Fruit fly (Drosophila melanogaster): ENCODE measurements around the gene nerfin-2.

nerfin-2 gene

DNA sequence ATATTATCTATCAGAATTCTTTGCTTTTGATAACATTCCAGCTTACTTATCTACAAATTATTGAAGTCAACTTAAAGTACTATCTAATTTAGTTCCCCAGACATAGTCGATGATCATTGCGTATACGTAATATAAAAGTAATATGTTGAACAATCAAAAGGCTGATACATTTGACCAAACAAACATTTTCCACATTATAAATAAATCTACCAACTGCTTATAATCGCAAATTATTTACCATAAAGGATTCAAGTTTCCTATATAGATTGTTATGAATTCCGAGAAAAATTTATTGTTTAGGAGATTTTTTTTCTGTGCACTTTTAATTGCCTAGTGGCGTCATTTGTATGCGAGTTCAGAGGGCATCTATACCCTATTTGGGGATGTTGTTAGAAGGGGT, 15.8 kb downstream of the nerfin-2 start:
- TF ChIP-seq CG32121 (GFP tag; IDR thresholded peaks at IDR 0.05): no peak
- no peak for TF ChIP-seq EcR (GFP tag; optimal IDR thresholded peaks at IDR 0.05)
- peak; percentile 2 for TF ChIP-seq CG9948 (tag; optimal IDR thresholded peaks at IDR 0.05)
- no peak for TF ChIP-seq CG10348 (GFP tag; IDR thresholded peaks at IDR 0.05)

DNA sequence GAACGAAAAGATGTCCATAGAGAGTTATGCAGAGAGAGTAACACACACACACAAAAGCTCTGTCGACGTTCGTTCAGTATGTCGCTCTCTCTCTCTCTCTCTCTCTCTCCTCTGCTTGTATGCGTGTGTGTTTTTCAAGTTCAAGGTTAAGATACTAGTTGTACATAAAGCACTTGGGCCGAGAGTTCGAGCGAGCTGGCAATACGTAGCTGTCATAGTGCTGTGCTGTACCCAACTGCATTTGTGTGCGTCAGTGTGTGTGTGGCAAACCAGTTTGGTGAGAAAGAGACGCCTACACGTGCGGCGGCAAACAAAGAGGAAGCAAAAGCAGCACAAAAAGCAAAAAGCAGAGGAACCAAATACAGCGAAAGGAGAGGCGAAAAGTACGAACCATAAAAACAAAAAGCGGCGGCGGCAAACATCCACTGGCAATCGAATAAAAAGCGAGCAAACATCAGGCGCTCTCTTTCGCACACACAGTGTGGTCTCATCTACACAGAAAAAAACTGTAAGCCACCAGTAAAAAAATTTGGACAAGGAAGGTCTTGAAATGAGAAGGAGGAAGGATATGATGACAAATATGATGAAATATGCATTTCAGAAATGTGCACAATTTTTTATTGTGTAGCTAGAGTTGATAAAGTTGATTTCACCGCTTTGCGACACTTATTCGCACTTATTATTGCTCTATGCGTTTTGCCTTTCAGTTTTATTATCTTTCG, 16.4 kb downstream of the nerfin-2 start:
- TF ChIP-seq D1 (tag; optimal IDR thresholded peaks at IDR 0.05) (peak; percentile 88), EcR (GFP tag; optimal IDR thresholded peaks at IDR 0.05) (peak; percentile 92), CG32121 (GFP tag; IDR thresholded peaks at IDR 0.05) (peak; percentile 85), fd96Ca (GFP tag; IDR thresholded peaks at IDR 0.05) (peak; percentile 93), CG12605 (GFP tag; IDR thresholded peaks at IDR 0.05) (peak; percentile 77), CG15710 (tag; optimal IDR thresholded peaks at IDR 0.05) (peak; percentile 89), CG10348 (GFP tag; IDR thresholded peaks at IDR 0.05) (peak; percentile 41; the same call in 1 of the 2 replicates), gl (tag; optimal IDR thresholded peaks at IDR 0.05) (peak; percentile 80), Pif1B (GFP tag; optimal IDR thresholded peaks at IDR 0.05) (peak; percentile 90), CG8159 (tag; optimal IDR thresholded peaks at IDR 0.05) (peak; percentile 89), CG34367 (tag; optimal IDR thresholded peaks at IDR 0.05) (peak; percentile 89), Pif1A (GFP tag; optimal IDR thresholded peaks at IDR 0.05) (peak; percentile 96), CG9948 (tag; optimal IDR thresholded peaks at IDR 0.05) (peak; percentile 91), rn (GFP tag; IDR thresholded peaks at IDR 0.05) (peak; percentile 90), CG17806 (tag; optimal IDR thresholded peaks at IDR 0.05) (peak; percentile 91), CG8301 (tag; optimal IDR thresholded peaks at IDR 0.05) (peak; percentile 78), CG14655 (GFP tag; optimal IDR thresholded peaks at IDR 0.05) (peak; percentile 83), CG13204 (GFP tag; optimal IDR thresholded peaks at IDR 0.05) (peak; percentile 65), Snoo (tag; optimal IDR thresholded peaks at IDR 0.05) (peak; percentile 70), Ets98B (GFP tag; IDR thresholded peaks at IDR 0.05) (peak; percentile 81), CG4496 (GFP tag; IDR thresholded peaks at IDR 0.05) (peak; percentile 93)

- TF ChIP-seq CG4496 (GFP tag; IDR thresholded peaks at IDR 0.05) (peak; percentile 54; the same call in 1 of the 3 replicates), Pif1B (GFP tag; optimal IDR thresholded peaks at IDR 0.05) (peak; percentile 23), CG10348 (GFP tag; IDR thresholded peaks at IDR 0.05) (no peak), CG9948 (tag; optimal IDR thresholded peaks at IDR 0.05) (no peak), EcR (GFP tag; optimal IDR thresholded peaks at IDR 0.05) (peak; percentile 84), CG34367 (tag; optimal IDR thresholded peaks at IDR 0.05) (no peak), Snoo (tag; optimal IDR thresholded peaks at IDR 0.05) (peak; percentile 17), CG17806 (tag; optimal IDR thresholded peaks at IDR 0.05) (no peak), Ets98B (GFP tag; IDR thresholded peaks at IDR 0.05) (peak; percentile 35; the same call in 1 of the 2 replicates), CG15710 (tag; optimal IDR thresholded peaks at IDR 0.05) (no peak)
Observed at dm6 chr3R:10089171-10089664, 18.3 kb downstream of the nerfin-2 start.

DNA sequence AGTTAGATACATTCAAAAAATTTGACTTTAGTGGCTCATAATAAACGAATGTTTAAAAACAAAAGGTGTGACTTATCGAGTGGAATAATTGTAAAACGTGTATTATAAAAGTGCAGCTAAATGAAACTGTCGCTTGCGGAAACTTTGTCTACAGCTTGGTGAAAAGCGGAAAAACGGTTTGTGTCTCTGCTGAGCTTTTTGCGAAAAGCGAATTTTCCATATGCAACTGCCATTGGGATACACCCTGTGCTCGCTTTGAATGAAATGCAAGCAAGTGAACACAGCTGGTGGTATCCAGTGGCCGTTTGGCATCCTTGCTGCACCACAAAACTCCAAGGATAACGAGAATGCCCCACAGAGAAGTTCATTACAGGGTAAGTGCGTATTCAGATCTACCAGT, 20.0 kb downstream of the nerfin-2 start:
- no peak for TF ChIP-seq CG15710 (tag; optimal IDR thresholded peaks at IDR 0.05)
- TF ChIP-seq CG4496 (GFP tag; IDR thresholded peaks at IDR 0.05): peak; percentile 31; the same call in 1 of the 3 replicates
- TF ChIP-seq D1 (tag; optimal IDR thresholded peaks at IDR 0.05): no peak

DNA sequence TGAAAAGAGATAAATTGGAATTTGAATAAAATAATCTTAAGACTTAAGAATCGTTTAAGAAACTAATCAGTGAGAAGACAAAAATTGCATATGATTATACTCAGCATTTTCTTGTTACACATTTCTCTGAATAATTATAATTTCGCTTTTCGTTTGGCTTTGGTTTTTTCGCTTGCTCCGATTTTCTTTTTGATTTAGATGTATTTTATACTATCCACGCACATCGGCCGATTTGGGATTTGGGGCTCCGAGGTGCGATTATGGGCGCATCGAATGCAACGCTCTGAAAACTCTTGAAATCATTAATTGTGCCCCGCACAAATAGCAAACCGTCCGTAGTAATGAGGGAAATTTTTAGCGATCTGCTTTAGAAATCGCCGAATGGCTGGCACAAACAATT, 20.6 kb downstream of the nerfin-2 start:
- TF ChIP-seq D1 (tag; optimal IDR thresholded peaks at IDR 0.05): no peak
- no peak for TF ChIP-seq CG13204 (GFP tag; optimal IDR thresholded peaks at IDR 0.05)
- TF ChIP-seq CG9948 (tag; optimal IDR thresholded peaks at IDR 0.05): no peak
- TF ChIP-seq CG17806 (tag; optimal IDR thresholded peaks at IDR 0.05): no peak
- TF ChIP-seq fd96Ca (GFP tag; IDR thresholded peaks at IDR 0.05): no peak
- TF ChIP-seq CG10348 (GFP tag; IDR thresholded peaks at IDR 0.05): no peak
- TF ChIP-seq EcR (GFP tag; optimal IDR thresholded peaks at IDR 0.05): no peak
- no peak for TF ChIP-seq Ets98B (GFP tag; IDR thresholded peaks at IDR 0.05)
- no peak for TF ChIP-seq CG34367 (tag; optimal IDR thresholded peaks at IDR 0.05)
- no peak for TF ChIP-seq CG15710 (tag; optimal IDR thresholded peaks at IDR 0.05)
- no peak for TF ChIP-seq CG32121 (GFP tag; IDR thresholded peaks at IDR 0.05)
- TF ChIP-seq CG8301 (tag; optimal IDR thresholded peaks at IDR 0.05): no peak
- no peak for TF ChIP-seq CG4496 (GFP tag; IDR thresholded peaks at IDR 0.05)
- no peak for TF ChIP-seq Pif1A (GFP tag; optimal IDR thresholded peaks at IDR 0.05)

- TF ChIP-seq CG4496 (GFP tag; IDR thresholded peaks at IDR 0.05) (peak; percentile 76), CG12605 (GFP tag; IDR thresholded peaks at IDR 0.05) (peak; percentile 64; the same call in 1 of the 2 replicates), Ets98B (GFP tag; IDR thresholded peaks at IDR 0.05) (peak; percentile 58; the same call in 1 of the 2 replicates), Pif1B (GFP tag; optimal IDR thresholded peaks at IDR 0.05) (no peak), EcR (GFP tag; optimal IDR thresholded peaks at IDR 0.05) (peak; percentile 11), CG8159 (tag; optimal IDR thresholded peaks at IDR 0.05) (no peak), D1 (tag; optimal IDR thresholded peaks at IDR 0.05) (no peak)
Observed at dm6 chr3R:10093252-10094030, 22.5 kb downstream of the nerfin-2 start.

All from whole organism, pupa.